Fruit fly (Drosophila melanogaster) whole organism, embryonic: Measurements from ENCODE around the gene TwdlS.

Source experiments
- CG17568 ChIP-seq: fragments of 200-800 bp; sonication (Bioruptor generic); optimal IDR thresholded peaks from 2 replicates; lab custom pipeline; 2018; ENCODE audit warnings: missing biosample characterization, mild to moderate bottlenecking, missing genetic modification characterization, moderate library complexity
- CG30020 ChIP-seq: fragments of 200-800 bp; optimal IDR thresholded peaks from 2 replicates; lab custom pipeline; 2019; ENCODE audit warnings: missing biosample characterization, mild to moderate bottlenecking, missing genetic modification characterization, moderate library complexity
- CG3838 ChIP-seq: fragments of 200-800 bp; sonication (Bioruptor generic); optimal IDR thresholded peaks from 3 replicates; lab custom pipeline; 2016; ENCODE audit warnings: missing biosample characterization, missing genetic modification characterization
- CG7745 ChIP-seq: fragments of 200-800 bp; sonication (Bioruptor generic); optimal IDR thresholded peaks from 2 replicates; lab custom pipeline; 2018; ENCODE audit warnings: missing biosample characterization, mild to moderate bottlenecking, missing genetic modification characterization, moderate library complexity
- Oli ChIP-seq: fragments of 200-800 bp; sonication (Bioruptor generic); optimal IDR thresholded peaks from 2 replicates; lab custom pipeline; 2018; ENCODE audit warnings: missing biosample characterization, mild to moderate bottlenecking, missing genetic modification characterization, moderate library complexity
- croc ChIP-seq: fragments of 200-800 bp; sonication (Bioruptor generic); conservative IDR thresholded peaks from 3 replicates; pipeline ENCODE4 v1.3.6; 2022; ENCODE audit warnings: missing biosample characterization, missing genetic modification characterization
- ewg ChIP-seq: fragments of 200-800 bp; sonication (Bioruptor generic); optimal IDR thresholded peaks from 3 replicates; lab custom pipeline; 2017; ENCODE audit warnings: mild to moderate bottlenecking, missing biosample characterization, missing genetic modification reagents, missing genetic modification characterization
- hbn ChIP-seq: fragments of 200-800 bp; sonication (Bioruptor generic); IDR thresholded peaks from 2 replicates; pipeline ENCODE4 v1.3.6; 2022; ENCODE audit warnings: missing biosample characterization, missing genetic modification characterization; ENCODE audit not compliant: partially characterized antibody
- insv ChIP-seq, 2 experiments: fragments of 200-800 bp; sonication (Bioruptor generic); optimal IDR thresholded peaks; 3 replicates each; lab custom pipeline; 2016 to 2018; ENCODE audit warnings: missing biosample characterization in 2 of 2, missing genetic modification characterization in 2 of 2
- jing ChIP-seq: fragments of 200-800 bp; sonication (Bioruptor generic); optimal IDR thresholded peaks from 2 replicates; lab custom pipeline; 2018; ENCODE audit warnings: missing biosample characterization, mild to moderate bottlenecking, missing genetic modification characterization
- kay ChIP-seq: fragments of 200-800 bp; sonication (Bioruptor generic); optimal IDR thresholded peaks from 2 replicates; lab custom pipeline; 2016; ENCODE audit warnings: missing biosample characterization, missing genetic modification characterization

dm6 chr3R:26633432-26633831, 3.1 kb upstream of the TwdlS start, which contains the start of gene TwdlH:
- TF ChIP-seq jing (GFP tag; lab: Kevin White, UChicago) (no peak), croc (no peak), Oli (tag; lab: Kevin White, UChicago) (no peak), hbn (GFP tag; lab: Robert Waterston, UW) (no peak), ewg (GFP tag; lab: Kevin White, UChicago) (no peak), CG17568 (GFP tag; lab: Kevin White, UChicago) (no peak), CG3838 (GFP tag; lab: Kevin White, UChicago) (no peak), CG30020 (no peak), insv (GFP tag; optimal IDR thresholded peaks at IDR 0.05; lab: Kevin White, UChicago) (no peak), CG7745 (tag; lab: Kevin White, UChicago) (no peak), kay (GFP tag; lab: Kevin White, UChicago) (no peak)
